Fruit fly (Drosophila melanogaster) whole organism, embryonic: ENCODE data around the gene Cpr66Cb.

ENCODE experiments used
- B-H2 ChIP-seq: fragments of 200-800 bp; sonication (Bioruptor generic); optimal IDR thresholded peaks from 2 replicates; lab custom pipeline; 2018; ENCODE audit warnings: missing biosample characterization, mild to moderate bottlenecking, missing genetic modification characterization
- BEAF-32 ChIP-seq: fragments of 200-800 bp; sonication (Bioruptor generic); optimal IDR thresholded peaks from 3 replicates; lab custom pipeline; 2017; ENCODE audit warnings: missing biosample characterization, missing genetic modification characterization, mild to moderate bottlenecking, moderate library complexity, missing genetic modification reagents
- CG10267 ChIP-seq: fragments of 200-800 bp; sonication (Bioruptor generic); optimal IDR thresholded peaks from 2 replicates; lab custom pipeline; 2018; ENCODE audit warnings: missing biosample characterization, mild to moderate bottlenecking, missing genetic modification characterization, moderate library complexity
- CG10565 ChIP-seq: fragments of 200-800 bp; sonication (Bioruptor generic); optimal IDR thresholded peaks from 3 replicates; lab custom pipeline; 2016; ENCODE audit warnings: missing biosample characterization, mild to moderate bottlenecking, missing genetic modification characterization
- CG11093 ChIP-seq: fragments of 200-800 bp; sonication (Bioruptor generic); IDR thresholded peaks from 3 replicates; pipeline ENCODE4 v1.3.6; 2022; ENCODE audit warnings: missing biosample characterization, missing genetic modification characterization
- CG11456 ChIP-seq: fragments of 200-800 bp; sonication (Bioruptor generic); IDR thresholded peaks from 3 replicates; pipeline ENCODE4 v1.3.6; 2022; ENCODE audit warnings: missing biosample characterization, missing genetic modification characterization
- CG13287 ChIP-seq: fragments of 200-800 bp; sonication (Bioruptor generic); IDR thresholded peaks from 2 replicates; pipeline ENCODE4 v1.3.6; 2022; ENCODE audit warnings: missing biosample characterization, missing genetic modification characterization; ENCODE audit not compliant: partially characterized antibody
- CG15269 ChIP-seq: fragments of 200-800 bp; sonication (Bioruptor generic); optimal IDR thresholded peaks from 2 replicates; lab custom pipeline; 2018; ENCODE audit warnings: missing biosample characterization, mild to moderate bottlenecking, missing genetic modification characterization, moderate library complexity
- CG18262 ChIP-seq: fragments of 200-800 bp; optimal IDR thresholded peaks from 3 replicates; lab custom pipeline; 2019; ENCODE audit warnings: missing biosample characterization, mild to moderate bottlenecking, missing genetic modification characterization, moderate library complexity
- CG18476 ChIP-seq: fragments of 200-800 bp; sonication (Bioruptor generic); optimal IDR thresholded peaks from 2 replicates; lab custom pipeline; 2016; ENCODE audit warnings: missing biosample characterization, mild to moderate bottlenecking, missing genetic modification characterization
- CG2116 ChIP-seq: fragments of 200-800 bp; sonication (Bioruptor generic); optimal IDR thresholded peaks from 3 replicates; lab custom pipeline; 2018; ENCODE audit warnings: missing biosample characterization, mild to moderate bottlenecking, missing genetic modification characterization
- CG2120 ChIP-seq: fragments of 200-800 bp; sonication (Bioruptor generic); optimal IDR thresholded peaks from 3 replicates; lab custom pipeline; 2016; ENCODE audit warnings: missing biosample characterization, missing genetic modification characterization
- CG2202 ChIP-seq: fragments of 200-800 bp; sonication (Bioruptor generic); optimal IDR thresholded peaks from 2 replicates; lab custom pipeline; 2018; ENCODE audit warnings: missing biosample characterization, mild to moderate bottlenecking, missing genetic modification characterization
- CG34224 ChIP-seq: fragments of 200-800 bp; sonication (Bioruptor generic); IDR thresholded peaks from 3 replicates; pipeline ENCODE4 v1.3.6; 2022; ENCODE audit warnings: missing biosample characterization, missing genetic modification characterization; ENCODE audit not compliant: partially characterized antibody
- CG42726 ChIP-seq: fragments of 200-800 bp; sonication (Bioruptor generic); IDR thresholded peaks from 2 replicates; pipeline ENCODE4 v1.3.6; 2022; ENCODE audit warnings: missing biosample characterization, missing genetic modification characterization; ENCODE audit not compliant: partially characterized antibody
- CG6175 ChIP-seq: fragments of 200-800 bp; sonication (Bioruptor generic); IDR thresholded peaks from 3 replicates; pipeline ENCODE4 v1.3.6; 2022; ENCODE audit warnings: missing biosample characterization, missing genetic modification characterization
- CG6689 ChIP-seq: fragments of 200-800 bp; sonication (Bioruptor generic); IDR thresholded peaks from 2 replicates; pipeline ENCODE4 v1.3.6; 2022; ENCODE audit warnings: missing biosample characterization, missing genetic modification characterization
- CG8359 ChIP-seq: fragments of 200-800 bp; sonication (Bioruptor generic); optimal IDR thresholded peaks from 2 replicates; lab custom pipeline; 2017; ENCODE audit warnings: missing biosample characterization, mild to moderate bottlenecking, missing genetic modification characterization, borderline replicate concordance
- CG8388 ChIP-seq: fragments of 200-800 bp; sonication (Bioruptor generic); optimal IDR thresholded peaks from 2 replicates; lab custom pipeline; 2019; ENCODE audit warnings: missing biosample characterization, mild to moderate bottlenecking, missing genetic modification characterization, moderate library complexity
- CG9437 ChIP-seq: fragments of 200-800 bp; sonication (Bioruptor generic); optimal IDR thresholded peaks from 2 replicates; lab custom pipeline; 2018; ENCODE audit warnings: missing biosample characterization, mild to moderate bottlenecking, missing genetic modification characterization
- CG9817 ChIP-seq: fragments of 200-800 bp; sonication (Bioruptor generic); optimal IDR thresholded peaks from 2 replicates; lab custom pipeline; 2018; ENCODE audit warnings: missing biosample characterization, mild to moderate bottlenecking, missing genetic modification characterization, moderate library complexity
- D19B ChIP-seq: fragments of 200-800 bp; sonication (Bioruptor generic); optimal IDR thresholded peaks from 2 replicates; lab custom pipeline; 2017; ENCODE audit warnings: missing biosample characterization, mild to moderate bottlenecking, missing genetic modification characterization
- Dll ChIP-seq: fragments of 200-800 bp; sonication (Bioruptor generic); IDR thresholded peaks from 4 replicates; pipeline ENCODE4 v1.3.6; 2022; ENCODE audit warnings: missing biosample characterization, missing genetic modification characterization; ENCODE audit not compliant: partially characterized antibody
- Elba2 ChIP-seq: fragments of 200-800 bp; sonication (Bioruptor generic); optimal IDR thresholded peaks from 3 replicates; lab custom pipeline; 2016; ENCODE audit warnings: missing biosample characterization, missing genetic modification characterization
- Gsc ChIP-seq: fragments of 200-800 bp; sonication (Bioruptor generic); IDR thresholded peaks from 2 replicates; pipeline ENCODE4 v1.3.6; 2022; ENCODE audit warnings: missing biosample characterization, missing genetic modification characterization
- Hand ChIP-seq: fragments of 200-800 bp; sonication (Bioruptor generic); optimal IDR thresholded peaks from 2 replicates; lab custom pipeline; 2017; ENCODE audit warnings: mild to moderate bottlenecking, missing biosample characterization, missing genetic modification reagents, missing genetic modification characterization
- Med ChIP-seq: fragments of 200-800 bp; sonication (Bioruptor generic); peaks from one replicate; lab custom pipeline; 2016; ENCODE audit warnings: missing biosample characterization, missing genetic modification characterization, mild to moderate bottlenecking, inconsistent platforms, moderate library complexity
- Neu2 ChIP-seq: fragments of 200-800 bp; sonication (Bioruptor generic); optimal IDR thresholded peaks from 3 replicates; lab custom pipeline; 2016; ENCODE audit warnings: missing biosample characterization, missing genetic modification characterization, borderline replicate concordance
- Oli ChIP-seq: fragments of 200-800 bp; sonication (Bioruptor generic); optimal IDR thresholded peaks from 2 replicates; lab custom pipeline; 2018; ENCODE audit warnings: missing biosample characterization, mild to moderate bottlenecking, missing genetic modification characterization, moderate library complexity
- Scr ChIP-seq: fragments of 200-800 bp; sonication (Bioruptor generic); IDR thresholded peaks from 2 replicates; pipeline ENCODE4 v1.3.6; 2022; ENCODE audit warnings: missing biosample characterization, missing genetic modification characterization; ENCODE audit not compliant: partially characterized antibody
- Sry-β ChIP-seq: fragments of 200-800 bp; sonication (Bioruptor generic); optimal IDR thresholded peaks from 2 replicates; lab custom pipeline; 2018; ENCODE audit warnings: missing biosample characterization, mild to moderate bottlenecking, missing genetic modification characterization, moderate library complexity
- Sry-δ ChIP-seq: fragments of 200-800 bp; sonication (Bioruptor generic); optimal IDR thresholded peaks from 2 replicates; lab custom pipeline; 2016; ENCODE audit warnings: missing biosample characterization, missing genetic modification characterization
- bigmax ChIP-seq: fragments of 200-800 bp; sonication (Bioruptor generic); optimal IDR thresholded peaks from 2 replicates; lab custom pipeline; 2018; ENCODE audit warnings: missing biosample characterization, mild to moderate bottlenecking, missing genetic modification characterization
- cato ChIP-seq: fragments of 200-800 bp; sonication (Bioruptor generic); optimal IDR thresholded peaks from 2 replicates; lab custom pipeline; 2016; ENCODE audit warnings: missing biosample characterization, missing genetic modification characterization, borderline replicate concordance
- gfzf ChIP-seq: fragments of 200-800 bp; sonication (Bioruptor generic); optimal IDR thresholded peaks from 2 replicates; lab custom pipeline; 2016; ENCODE audit warnings: missing biosample characterization, mild to moderate bottlenecking, missing genetic modification characterization, moderate library complexity
- gsb ChIP-seq: fragments of 200-800 bp; sonication (Bioruptor generic); IDR thresholded peaks from 2 replicates; pipeline ENCODE4 v1.3.6; 2022; ENCODE audit warnings: missing biosample characterization, missing genetic modification characterization
- knrl ChIP-seq: fragments of 200-800 bp; sonication (Bioruptor generic); IDR thresholded peaks from 3 replicates; pipeline ENCODE4 v1.3.6; 2022; ENCODE audit warnings: missing biosample characterization, missing genetic modification characterization; ENCODE audit not compliant: partially characterized antibody
- lmd ChIP-seq: fragments of 200-800 bp; sonication (Bioruptor generic); IDR thresholded peaks from 2 replicates; pipeline ENCODE4 v1.3.6; 2022; ENCODE audit warnings: missing biosample characterization, missing genetic modification characterization
- lov ChIP-seq, 2 experiments: fragments of 200-800 bp in 1 of 2; fragments of >200 bp in 1 of 2; sonication (Bioruptor generic) in 1 of 2; IDR thresholded peaks in 1 of 2; optimal IDR thresholded peaks in 1 of 2; 2 replicates in 1 of 2; 3 replicates in 1 of 2; pipeline versions ENCODE4 v1.3.6 to Lab custom; 2017 to 2022; ENCODE audit warnings: missing biosample characterization in 1 of 2, missing genetic modification characterization in 1 of 2
- nom ChIP-seq: fragments of 200-800 bp; sonication (Bioruptor generic); optimal IDR thresholded peaks from 2 replicates; lab custom pipeline; 2017; ENCODE audit warnings: missing biosample characterization, missing genetic modification characterization, mild to moderate bottlenecking, moderate library complexity, missing genetic modification reagents
- pan ChIP-seq, 4 experiments: fragments of >200 bp in 3 of 4; fragments of 200-800 bp in 1 of 4; sonication (Bioruptor generic) in 1 of 4; optimal IDR thresholded peaks in 3 of 4; IDR thresholded peaks in 1 of 4; 2 replicates each; pipeline versions ENCODE4 v1.3.6 to Lab custom; 2017 to 2022; ENCODE audit warnings: missing biosample characterization in 2 of 4, missing genetic modification characterization in 2 of 4, mixed read lengths in 1 of 4
- pzg ChIP-seq: fragments of 200-800 bp; sonication (Bioruptor generic); optimal IDR thresholded peaks from 3 replicates; lab custom pipeline; 2018; ENCODE audit warnings: missing biosample characterization, mild to moderate bottlenecking, missing genetic modification characterization, moderate library complexity
- sna ChIP-seq: fragments of 200-800 bp; sonication (Bioruptor generic); IDR thresholded peaks from 2 replicates; pipeline ENCODE4 v1.3.6; 2022; ENCODE audit warnings: missing biosample characterization, missing genetic modification characterization; ENCODE audit not compliant: partially characterized antibody
- sqz ChIP-seq: fragments of 200-800 bp; sonication (Bioruptor generic); optimal IDR thresholded peaks from 3 replicates; lab custom pipeline; 2018; ENCODE audit warnings: missing biosample characterization, mild to moderate bottlenecking, missing genetic modification characterization
- sr ChIP-seq: fragments of 200-800 bp; sonication (Bioruptor generic); IDR thresholded peaks from 3 replicates; pipeline ENCODE4 v1.3.6; 2022; ENCODE audit warnings: missing biosample characterization, missing genetic modification characterization
- stwl ChIP-seq: fragments of 200-800 bp; sonication (Bioruptor generic); optimal IDR thresholded peaks from 3 replicates; lab custom pipeline; 2018; ENCODE audit warnings: missing biosample characterization, mild to moderate bottlenecking, missing genetic modification characterization, moderate library complexity
- vnd ChIP-seq: fragments of 200-800 bp; sonication (Bioruptor generic); IDR thresholded peaks from 3 replicates; pipeline ENCODE4 v1.3.6; 2022; ENCODE audit warnings: missing biosample characterization, missing genetic modification characterization; ENCODE audit not compliant: partially characterized antibody
- zfh2 ChIP-seq: fragments of 200-800 bp; sonication (Bioruptor generic); optimal IDR thresholded peaks from 2 replicates; lab custom pipeline; 2016; ENCODE audit warnings: missing biosample characterization, missing genetic modification characterization

The Cpr66Cb gene

dm6 chr3L:8303912-8304311 is 32.6 kb upstream of the Cpr66Cb start, which contains the start of the genes CG7194 and Sbp2 (continued):
- TF ChIP-seq Neu2 = no peak
- peak; percentile 65 for TF ChIP-seq CG9437 (GFP tag; lab: Kevin White, UChicago)
- TF ChIP-seq B-H2 (GFP tag; lab: Kevin White, UChicago) = no peak
- TF ChIP-seq Sry-β (GFP tag; lab: Kevin White, UChicago) = peak; percentile 44
- TF ChIP-seq CG9817 (tag; lab: Kevin White, UChicago) = no peak
- no peak for TF ChIP-seq CG6175
- no peak for TF ChIP-seq gsb
- TF ChIP-seq zfh2 (GFP tag; lab: Kevin White, UChicago) = peak; percentile 23
- no peak for TF ChIP-seq cato (GFP tag; lab: Kevin White, UChicago)
- no peak for TF ChIP-seq CG11093 (GFP tag; lab: Robert Waterston, UW)
- TF ChIP-seq Sry-δ (GFP tag; lab: Kevin White, UChicago) = peak; percentile 64
- TF ChIP-seq bigmax (GFP tag; lab: Kevin White, UChicago) = no peak
- no peak for TF ChIP-seq CG11456 (GFP tag; lab: Robert Waterston, UW)
- no peak for TF ChIP-seq CG18262 (tag; lab: Kevin White, UChicago)
- TF ChIP-seq stwl (tag; lab: Kevin White, UChicago) = peak; percentile 35
- TF ChIP-seq Med (GFP tag; lab: Kevin White, UChicago) = peak; percentile 38
- 0 out of 2 replicates have a peak, but pooled peaks have one; percentile 17 for TF ChIP-seq CG13287 (GFP tag; lab: Robert Waterston, UW)
- peak; percentile 37; the same call in 1 of the 4 replicates for TF ChIP-seq Dll (GFP tag; lab: Robert Waterston, UW)
- TF ChIP-seq D19B (GFP tag; lab: Kevin White, UChicago) = no peak
- no peak for TF ChIP-seq sqz (GFP tag; lab: Kevin White, UChicago)
- peak; percentile 16 for TF ChIP-seq gfzf (GFP tag; lab: Kevin White, UChicago)
- TF ChIP-seq CG6689 (GFP tag; lab: Robert Waterston, UW) = no peak
- peak; percentile 17 for TF ChIP-seq CG2116 (GFP tag; lab: Kevin White, UChicago)
- TF ChIP-seq CG34224 (GFP tag; lab: Robert Waterston, UW) = 0 out of 3 replicates have a peak, but pooled peaks have one; percentile 29
- TF ChIP-seq lmd (GFP tag; lab: Robert Waterston, UW) = no peak
- TF ChIP-seq CG8388 (GFP tag; lab: Kevin White, UChicago) = no peak
- TF ChIP-seq Elba2 (GFP tag; lab: Kevin White, UChicago) = no peak
- no peak for TF ChIP-seq Hand (GFP tag; lab: Kevin White, UChicago)
- peak; percentile 74 for TF ChIP-seq CG10267 (tag; lab: Kevin White, UChicago)
- TF ChIP-seq CG2202 (tag; lab: Kevin White, UChicago) = no peak
- TF ChIP-seq pzg = peak; percentile 28
- peak; percentile 32 for TF ChIP-seq BEAF-32 (GFP tag; lab: Kevin White, UChicago)
- no peak for TF ChIP-seq sna (GFP tag; lab: Robert Waterston, UW)
- peak; percentile 18 for TF ChIP-seq CG2120 (GFP tag; lab: Kevin White, UChicago)
- TF ChIP-seq nom = peak; percentile 1
- no peak for TF ChIP-seq sr (GFP tag; lab: Robert Waterston, UW)
- TF ChIP-seq CG42726 (GFP tag; lab: Robert Waterston, UW) = no peak
- no peak for TF ChIP-seq knrl (GFP tag; lab: Robert Waterston, UW)
- TF ChIP-seq pan (optimal IDR thresholded peaks at IDR 0.05; lab: Kevin White, UChicago) = no peak
- TF ChIP-seq pan (GFP tag; optimal IDR thresholded peaks at IDR 0.05 in 1 of 2, IDR thresholded peaks at IDR 0.05 in 1 of 2) = peak in 1 of 2 experiments; percentile 15
- TF ChIP-seq Oli = no peak
- no peak for TF ChIP-seq CG8359 (GFP tag; lab: Kevin White, UChicago)
- TF ChIP-seq Gsc (GFP tag; lab: Robert Waterston, UW) = no peak
- no peak for TF ChIP-seq CG10565 (GFP tag; lab: Kevin White, UChicago)
- TF ChIP-seq lov (optimal IDR thresholded peaks at IDR 0.05; lab: Kevin White, UChicago) = no peak
- TF ChIP-seq lov (GFP tag; IDR thresholded peaks at IDR 0.05; lab: Robert Waterston, UW) = no peak
- TF ChIP-seq CG15269 = no peak
- TF ChIP-seq CG18476 = no peak
- no peak for TF ChIP-seq vnd
- TF ChIP-seq Scr (GFP tag; lab: Robert Waterston, UW) = peak; percentile 10; the same call in 1 of the 2 replicates
